Worm (Caenorhabditis elegans): ENCODE results near the gene cit-1.1.
A peak's percentile ranks its signal among the peaks of the same experiment; 100 is the strongest.

The cit-1.1 gene

DNA sequence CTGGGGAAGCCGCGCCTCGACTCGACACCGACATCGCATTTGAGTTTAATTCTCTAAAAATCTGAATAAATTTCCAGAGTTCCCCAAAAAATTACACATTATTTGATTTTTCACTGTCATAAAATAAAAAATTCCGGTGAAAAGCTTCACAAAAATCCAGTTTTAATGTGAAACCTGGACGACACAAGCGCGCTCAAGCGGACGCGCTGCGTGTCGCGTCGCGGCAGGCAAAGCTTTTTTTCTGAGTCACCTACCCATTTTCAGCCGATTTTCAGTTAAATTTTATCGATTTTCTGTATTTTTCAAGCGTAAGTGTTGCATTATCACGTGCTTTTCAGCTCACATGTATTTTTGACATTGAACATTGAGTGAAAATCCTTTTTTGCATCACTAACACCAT lies at the start of gene cit-1.1:
Gene cit-1.1 (minus strand): TSS at position 53 of the 400 bp plus-strand sequence.
- TF ChIP-seq ceh-16 (tag; optimal IDR thresholded peaks at IDR 0.05) (no peak), fos-1 (tag; optimal IDR thresholded peaks at IDR 0.05) (peak; percentile 58), C34F6.9 (tag; optimal IDR thresholded peaks at IDR 0.05) (peak; percentile 53), ama-1 (optimal IDR thresholded peaks at IDR 0.05) (peak; percentile 54), peb-1 (tag; optimal IDR thresholded peaks at IDR 0.05) (no peak), lin-11 (tag; optimal IDR thresholded peaks at IDR 0.05) (peak; percentile 1), lsy-2 (tag; optimal IDR thresholded peaks at IDR 0.05) (peak in 1 of 2 experiments; percentile 39), nhr-77 (tag; optimal IDR thresholded peaks at IDR 0.05) (no peak), unc-55 (GFP tag; optimal IDR thresholded peaks at IDR 0.05) (peak; percentile 51)

- no peak for TF ChIP-seq mab-5 (tag; optimal IDR thresholded peaks at IDR 0.05)
These were observed 42.2 kb upstream of the cit-1.1 start for ce11 chrIII:8051838-8052237.

DNA sequence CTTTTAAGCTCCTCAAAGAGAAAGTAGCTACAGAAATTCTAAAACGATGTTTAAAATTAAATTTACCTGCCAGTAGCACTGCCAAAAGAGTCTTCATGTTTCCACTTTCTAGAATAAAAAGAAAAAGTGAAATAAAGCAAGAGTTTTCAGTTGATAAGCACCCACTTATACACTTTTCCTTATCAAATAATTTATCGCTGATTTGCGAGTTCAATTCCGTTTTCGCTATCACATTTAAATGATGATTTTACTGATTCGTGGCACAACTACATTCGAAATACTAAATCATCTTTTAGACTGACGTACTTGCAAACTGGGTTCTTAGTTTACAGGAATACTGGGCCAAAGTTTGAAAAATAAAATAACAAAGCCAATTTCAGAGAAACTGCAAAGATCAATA lies 41.3 kb upstream of the cit-1.1 start, which contains the start of gene K12H4.7:
Gene K12H4.7 (minus strand): TSS at position 138 of the 400 bp plus-strand sequence.
- TF ChIP-seq skn-1 (tag; optimal IDR thresholded peaks at IDR 0.05) = peak; percentile 26
- peak; percentile 93 for TF ChIP-seq fos-1 (tag; optimal IDR thresholded peaks at IDR 0.05)
- TF ChIP-seq snpc-4 (tag; optimal IDR thresholded peaks at IDR 0.05) = no peak
- TF ChIP-seq ztf-4 (tag; optimal IDR thresholded peaks at IDR 0.05) = no peak
- peak; percentile 63 for TF ChIP-seq crh-2 (tag; optimal IDR thresholded peaks at IDR 0.05)
- peak; percentile 1 for TF ChIP-seq sma-9 (GFP tag; optimal IDR thresholded peaks at IDR 0.05)
- TF ChIP-seq sma-9 (tag; optimal IDR thresholded peaks at IDR 0.05) = no peak

DNA sequence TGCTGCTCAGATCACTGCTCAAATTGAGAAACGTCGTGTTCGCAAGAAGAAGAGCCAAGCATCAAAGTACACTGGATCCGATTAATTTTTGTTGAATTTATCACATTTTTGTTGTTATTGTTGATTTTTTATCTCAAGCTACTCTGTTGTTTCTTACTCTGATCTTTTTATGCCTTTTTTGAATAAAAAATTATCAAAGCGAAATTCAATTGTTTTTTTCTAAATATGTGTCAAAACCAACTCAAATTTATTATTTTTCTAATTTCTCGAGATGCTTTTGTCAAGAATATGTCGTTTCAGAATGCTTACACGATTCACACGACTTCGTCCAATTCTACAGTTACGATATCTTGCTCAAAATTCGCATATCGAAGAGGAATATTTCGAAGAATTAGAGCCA lies 37.8 kb upstream of the cit-1.1 start, which contains the start of gene K12H4.2:
Gene K12H4.2 (plus strand): TSS at position 301 of the 400 bp plus-strand sequence.
- TF ChIP-seq egl-27 (tag; optimal IDR thresholded peaks at IDR 0.05) = no peak
- TF ChIP-seq mdl-1 (tag; optimal IDR thresholded peaks at IDR 0.05) = no peak
- TF ChIP-seq nhr-10 (tag; optimal IDR thresholded peaks at IDR 0.05) = no peak
- no peak for TF ChIP-seq Y55F3AM.14 (GFP tag; optimal IDR thresholded peaks at IDR 0.05)
- no peak for TF ChIP-seq nhr-77 (tag; optimal IDR thresholded peaks at IDR 0.05)

ce11 chrIII:8045734-8046133 lies 36.1 kb upstream of the cit-1.1 start, which contains the start of gene K12H4.3:
Gene K12H4.3, plus strand, starts transcription at chrIII:8046034.
- TF ChIP-seq elt-1 (tag; optimal IDR thresholded peaks at IDR 0.05) (no peak), nhr-129 (tag; optimal IDR thresholded peaks at IDR 0.05) (no peak)

DNA sequence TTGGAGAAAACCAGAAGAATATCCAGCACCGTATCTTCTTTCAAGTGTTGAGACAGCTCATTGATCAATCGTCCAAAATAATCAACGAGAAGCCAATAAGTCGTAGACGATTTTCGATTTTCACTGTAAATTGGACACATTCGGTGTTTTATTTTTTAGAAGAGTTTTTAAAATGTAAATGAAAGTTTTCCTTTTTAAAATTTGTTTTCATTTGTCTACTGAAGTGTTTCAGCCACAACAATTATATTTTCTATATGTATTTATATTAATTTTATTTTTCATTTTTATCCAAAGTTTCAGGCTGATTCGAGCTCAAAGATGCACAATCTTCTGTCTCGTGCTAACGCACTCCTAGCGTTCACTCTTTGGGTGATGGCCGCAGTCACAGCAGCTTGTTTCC lies 35.1 kb upstream of the cit-1.1 start, which contains the start of gene spcs-3:
Gene spcs-3 (plus strand): TSS at position 301 of the 400 bp plus-strand sequence.
- TF ChIP-seq R02D3.7 (tag; optimal IDR thresholded peaks at IDR 0.05) = no peak
- TF ChIP-seq nhr-11 (tag; optimal IDR thresholded peaks at IDR 0.05) = no peak

- TF ChIP-seq nhr-10 (tag; optimal IDR thresholded peaks at IDR 0.05) (no peak), zag-1 (tag; optimal IDR thresholded peaks at IDR 0.05) (no peak), nhr-6 (tag; optimal IDR thresholded peaks at IDR 0.05) (no peak), aly-2 (tag; optimal IDR thresholded peaks at IDR 0.05) (no peak), elt-3 (tag; optimal IDR thresholded peaks at IDR 0.05) (no peak), F13H6.1 (tag; optimal IDR thresholded peaks at IDR 0.05) (no peak), ztf-4 (tag; optimal IDR thresholded peaks at IDR 0.05) (no peak), dmd-4 (tag; optimal IDR thresholded peaks at IDR 0.05) (no peak), mab-5 (tag; optimal IDR thresholded peaks at IDR 0.05) (no peak), ztf-11 (tag; optimal IDR thresholded peaks at IDR 0.05) (no peak), nhr-25 (tag; optimal IDR thresholded peaks at IDR 0.05) (no peak), peb-1 (tag; optimal IDR thresholded peaks at IDR 0.05) (no peak), ceh-82 (tag; optimal IDR thresholded peaks at IDR 0.05) (no peak), unc-62 (GFP tag; optimal IDR thresholded peaks at IDR 0.05) (no peak)
These were observed 34.6 kb upstream of the cit-1.1 start, which contains the start of gene K12H4.5 for ce11 chrIII:8044187-8044586. Gene K12H4.5, plus strand, starts transcription at chrIII:8044487.

Measured in whole organism, L2 larva.